Worm (Caenorhabditis elegans): ENCODE measurements around the gene kqt-3.

ce11 chrII:13713239-13713638 is 17.2 kb downstream of the kqt-3 start:
- TF ChIP-seq snpc-4 (tag; optimal IDR thresholded peaks at IDR 0.05), result no peak
- TF ChIP-seq sem-2 (GFP tag; optimal IDR thresholded peaks at IDR 0.05), result no peak
- TF ChIP-seq elt-3 (tag; optimal IDR thresholded peaks at IDR 0.05), result no peak
- TF ChIP-seq nhr-2 (tag; optimal IDR thresholded peaks at IDR 0.05), result no peak
- TF ChIP-seq nhr-12 (tag; optimal IDR thresholded peaks at IDR 0.05), result no peak
- TF ChIP-seq ztf-11 (tag; optimal IDR thresholded peaks at IDR 0.05), result no peak
- TF ChIP-seq lin-13 (tag; optimal IDR thresholded peaks at IDR 0.05), result no peak
- no peak for TF ChIP-seq mep-1 (tag; optimal IDR thresholded peaks at IDR 0.05)
- no peak for TF ChIP-seq unc-62 (GFP tag; optimal IDR thresholded peaks at IDR 0.05)
- no peak for TF ChIP-seq nhr-76 (tag; optimal IDR thresholded peaks at IDR 0.05)
- no peak for TF ChIP-seq ceh-83 (GFP tag; optimal IDR thresholded peaks at IDR 0.05)
- no peak for TF ChIP-seq nhr-237 (tag; optimal IDR thresholded peaks at IDR 0.05)
